Worm (Caenorhabditis elegans): Measurements from ENCODE around the gene idpp-14.

idpp-14 gene

ce11 chrX:16082024-16082423, at the start of gene idpp-14:
TSS of gene idpp-14 (plus strand) at chrX:16082347.
- no peak for TF ChIP-seq flt-1 (GFP tag; IDR thresholded peaks at IDR 0.05)
- no peak for TF ChIP-seq sea-1 (GFP tag; conservative IDR thresholded peaks at IDR 0.05)
- no peak for TF ChIP-seq hmg-4 (GFP tag; optimal IDR thresholded peaks at IDR 0.05)
- TF ChIP-seq ceh-13 (GFP tag; optimal IDR thresholded peaks at IDR 0.05) = no peak
- no peak for TF ChIP-seq F13C5.2 (tag; optimal IDR thresholded peaks at IDR 0.05)
- no peak for TF ChIP-seq tbx-11 (GFP tag; IDR thresholded peaks at IDR 0.05)
- no peak for TF ChIP-seq hnd-1 (tag; optimal IDR thresholded peaks at IDR 0.05)
- TF ChIP-seq aly-1 (tag; optimal IDR thresholded peaks at IDR 0.05) = no peak
- no peak for TF ChIP-seq scrt-1 (GFP tag; IDR thresholded peaks at IDR 0.05)
- TF ChIP-seq tra-4 (tag; optimal IDR thresholded peaks at IDR 0.05) = no peak
- TF ChIP-seq B0310.2 (tag; optimal IDR thresholded peaks at IDR 0.05) = no peak
- TF ChIP-seq ceh-36 (tag; optimal IDR thresholded peaks at IDR 0.05) = no peak
- no peak for TF ChIP-seq ets-7 (tag; optimal IDR thresholded peaks at IDR 0.05)
- no peak for TF ChIP-seq tbx-37 (GFP tag; conservative IDR thresholded peaks at IDR 0.05)
- no peak for TF ChIP-seq ama-1 (optimal IDR thresholded peaks at IDR 0.05)
- no peak for TF ChIP-seq pes-1 (GFP tag; IDR thresholded peaks at IDR 0.05)
- TF ChIP-seq hmbx-1 (tag; optimal IDR thresholded peaks at IDR 0.05) = no peak

ce11 chrX:16039173-16039572, 43.0 kb upstream of the idpp-14 start:
- TF ChIP-seq tbx-37 (GFP tag; conservative IDR thresholded peaks at IDR 0.05) = no peak
- TF ChIP-seq ets-7 (tag; optimal IDR thresholded peaks at IDR 0.05) = no peak
- TF ChIP-seq aly-1 (tag; optimal IDR thresholded peaks at IDR 0.05) = no peak

- TF ChIP-seq tbx-11 (GFP tag; IDR thresholded peaks at IDR 0.05) (no peak), hmg-4 (GFP tag; optimal IDR thresholded peaks at IDR 0.05) (peak; percentile 84), pes-1 (GFP tag; IDR thresholded peaks at IDR 0.05) (peak; percentile 42; the same call in 1 of the 2 replicates), F13C5.2 (tag; optimal IDR thresholded peaks at IDR 0.05) (peak; percentile 15), hnd-1 (tag; optimal IDR thresholded peaks at IDR 0.05) (no peak), ets-7 (tag; optimal IDR thresholded peaks at IDR 0.05) (no peak), ceh-13 (GFP tag; optimal IDR thresholded peaks at IDR 0.05) (no peak), hmbx-1 (tag; optimal IDR thresholded peaks at IDR 0.05) (no peak), flt-1 (GFP tag; IDR thresholded peaks at IDR 0.05) (no peak), B0310.2 (tag; optimal IDR thresholded peaks at IDR 0.05) (no peak), ceh-36 (tag; optimal IDR thresholded peaks at IDR 0.05) (peak; percentile 36), sea-1 (GFP tag; conservative IDR thresholded peaks at IDR 0.05) (0 out of 2 replicates have a peak, but pooled peaks have one; percentile 22), aly-1 (tag; optimal IDR thresholded peaks at IDR 0.05) (peak; percentile 2)
Measured at ce11 chrX:16040207-16040716, 41.9 kb upstream of the idpp-14 start, which contains the start of gene B0395.3. TSS of gene B0395.3 (minus strand) at chrX:16040257.

ce11 chrX:16041808-16042207, 40.3 kb upstream of the idpp-14 start:
- TF ChIP-seq ceh-36 (tag; optimal IDR thresholded peaks at IDR 0.05) (no peak), flt-1 (GFP tag; IDR thresholded peaks at IDR 0.05) (no peak), tbx-37 (GFP tag; conservative IDR thresholded peaks at IDR 0.05) (no peak), F13C5.2 (tag; optimal IDR thresholded peaks at IDR 0.05) (no peak), tbx-11 (GFP tag; IDR thresholded peaks at IDR 0.05) (no peak), tra-4 (tag; optimal IDR thresholded peaks at IDR 0.05) (no peak), sea-1 (GFP tag; conservative IDR thresholded peaks at IDR 0.05) (no peak), B0310.2 (tag; optimal IDR thresholded peaks at IDR 0.05) (no peak), hmg-4 (GFP tag; optimal IDR thresholded peaks at IDR 0.05) (no peak), ama-1 (optimal IDR thresholded peaks at IDR 0.05) (no peak), scrt-1 (GFP tag; IDR thresholded peaks at IDR 0.05) (no peak), ceh-13 (GFP tag; optimal IDR thresholded peaks at IDR 0.05) (no peak), ets-7 (tag; optimal IDR thresholded peaks at IDR 0.05) (no peak), pes-1 (GFP tag; IDR thresholded peaks at IDR 0.05) (no peak), hnd-1 (tag; optimal IDR thresholded peaks at IDR 0.05) (no peak), aly-1 (tag; optimal IDR thresholded peaks at IDR 0.05) (no peak), hmbx-1 (tag; optimal IDR thresholded peaks at IDR 0.05) (no peak)

ce11 chrX:16042480-16042879, 39.7 kb upstream of the idpp-14 start:
- no peak for TF ChIP-seq pes-1 (GFP tag; IDR thresholded peaks at IDR 0.05)
- TF ChIP-seq hmg-4 (GFP tag; optimal IDR thresholded peaks at IDR 0.05) = no peak
- TF ChIP-seq hnd-1 (tag; optimal IDR thresholded peaks at IDR 0.05) = no peak
- TF ChIP-seq ceh-36 (tag; optimal IDR thresholded peaks at IDR 0.05) = no peak
- TF ChIP-seq sea-1 (GFP tag; conservative IDR thresholded peaks at IDR 0.05) = no peak
- no peak for TF ChIP-seq tbx-37 (GFP tag; conservative IDR thresholded peaks at IDR 0.05)
- TF ChIP-seq F13C5.2 (tag; optimal IDR thresholded peaks at IDR 0.05) = no peak
- TF ChIP-seq ama-1 (optimal IDR thresholded peaks at IDR 0.05) = no peak
- no peak for TF ChIP-seq ets-7 (tag; optimal IDR thresholded peaks at IDR 0.05)
- no peak for TF ChIP-seq ceh-13 (GFP tag; optimal IDR thresholded peaks at IDR 0.05)
- TF ChIP-seq hmbx-1 (tag; optimal IDR thresholded peaks at IDR 0.05) = no peak
- TF ChIP-seq scrt-1 (GFP tag; IDR thresholded peaks at IDR 0.05) = no peak
- no peak for TF ChIP-seq B0310.2 (tag; optimal IDR thresholded peaks at IDR 0.05)
- no peak for TF ChIP-seq tra-4 (tag; optimal IDR thresholded peaks at IDR 0.05)
- TF ChIP-seq tbx-11 (GFP tag; IDR thresholded peaks at IDR 0.05) = no peak
- no peak for TF ChIP-seq aly-1 (tag; optimal IDR thresholded peaks at IDR 0.05)
- TF ChIP-seq flt-1 (GFP tag; IDR thresholded peaks at IDR 0.05) = no peak

ce11 chrX:16044325-16044724, 37.8 kb upstream of the idpp-14 start:
- TF ChIP-seq hmg-4 (GFP tag; optimal IDR thresholded peaks at IDR 0.05) (no peak), ama-1 (optimal IDR thresholded peaks at IDR 0.05) (no peak), tra-4 (tag; optimal IDR thresholded peaks at IDR 0.05) (no peak), tbx-11 (GFP tag; IDR thresholded peaks at IDR 0.05) (no peak), F13C5.2 (tag; optimal IDR thresholded peaks at IDR 0.05) (no peak), ets-7 (tag; optimal IDR thresholded peaks at IDR 0.05) (no peak), scrt-1 (GFP tag; IDR thresholded peaks at IDR 0.05) (no peak), tbx-37 (GFP tag; conservative IDR thresholded peaks at IDR 0.05) (no peak), hnd-1 (tag; optimal IDR thresholded peaks at IDR 0.05) (no peak), ceh-36 (tag; optimal IDR thresholded peaks at IDR 0.05) (no peak), pes-1 (GFP tag; IDR thresholded peaks at IDR 0.05) (no peak), aly-1 (tag; optimal IDR thresholded peaks at IDR 0.05) (no peak), B0310.2 (tag; optimal IDR thresholded peaks at IDR 0.05) (no peak), ceh-13 (GFP tag; optimal IDR thresholded peaks at IDR 0.05) (no peak), sea-1 (GFP tag; conservative IDR thresholded peaks at IDR 0.05) (no peak), flt-1 (GFP tag; IDR thresholded peaks at IDR 0.05) (no peak)

- TF ChIP-seq F13C5.2 (tag; optimal IDR thresholded peaks at IDR 0.05) = no peak
- no peak for TF ChIP-seq hmbx-1 (tag; optimal IDR thresholded peaks at IDR 0.05)
- no peak for TF ChIP-seq tbx-37 (GFP tag; conservative IDR thresholded peaks at IDR 0.05)
- no peak for TF ChIP-seq ceh-13 (GFP tag; optimal IDR thresholded peaks at IDR 0.05)
- TF ChIP-seq pes-1 (GFP tag; IDR thresholded peaks at IDR 0.05) = no peak
- TF ChIP-seq sea-1 (GFP tag; conservative IDR thresholded peaks at IDR 0.05) = no peak
- TF ChIP-seq hnd-1 (tag; optimal IDR thresholded peaks at IDR 0.05) = no peak
- TF ChIP-seq aly-1 (tag; optimal IDR thresholded peaks at IDR 0.05) = no peak
- TF ChIP-seq hmg-4 (GFP tag; optimal IDR thresholded peaks at IDR 0.05) = no peak
- TF ChIP-seq B0310.2 (tag; optimal IDR thresholded peaks at IDR 0.05) = no peak
- no peak for TF ChIP-seq flt-1 (GFP tag; IDR thresholded peaks at IDR 0.05)
Measured at ce11 chrX:16046379-16046778, 35.8 kb upstream of the idpp-14 start.
